Worm (Caenorhabditis elegans) whole organism, L4 larva: ENCODE measurements around the gene Y49E10.21.

ENCODE experiments used
- ama-1 ChIP-seq: fragments of 150-350 bp; optimal IDR thresholded peaks from 2 replicates; lab custom pipeline; 2014; ENCODE audit warnings: inconsistent platforms, mixed read lengths
- ceh-28 ChIP-seq: fragments of 150-350 bp; optimal IDR thresholded peaks from 2 replicates; lab custom pipeline; 2014; ENCODE audit warnings: missing biosample characterization, missing genetic modification reagents, missing genetic modification characterization
- mxl-3 ChIP-seq: fragments of 200-800 bp; sonication (Bioruptor generic); optimal IDR thresholded peaks from 2 replicates; lab custom pipeline; 2018; ENCODE audit warnings: mild to moderate bottlenecking, missing genetic modification characterization, missing compliant biosample characterization
- nhr-11 ChIP-seq: fragments of 150-350 bp; optimal IDR thresholded peaks from 2 replicates; lab custom pipeline; 2014; ENCODE audit warnings: missing biosample characterization, missing genetic modification characterization
- skn-1 ChIP-seq: fragments of 150-350 bp; optimal IDR thresholded peaks from 2 replicates; lab custom pipeline; 2014; ENCODE audit warnings: missing biosample characterization, missing genetic modification characterization

- TF ChIP-seq ama-1 (lab: Kevin White, UChicago) (no peak), mxl-3 (GFP tag; lab: Kevin White, UChicago) (no peak), nhr-11 (tag; lab: Kevin White, UChicago) (no peak), ceh-28 (no peak), skn-1 (tag; lab: Kevin White, UChicago) (no peak)
Measured at ce11 chrIII:12496449-12496848, 39.1 kb downstream of the Y49E10.21 start, which contains the start of gene herd-1.
